Worm (Caenorhabditis elegans) whole organism, L4 larva: ENCODE measurements around the gene F43G6.7.

Source experiments
- ZK337.2 ChIP-seq: fragments of 200-800 bp; sonication (Bioruptor generic); IDR thresholded peaks from 2 replicates; pipeline ENCODE4 v1.3.6; 2022; ENCODE audit warnings: missing genetic modification reagents, missing genetic modification characterization, missing compliant biosample characterization
- aha-1 ChIP-seq: fragments of 150-350 bp; peaks from one replicate; lab custom pipeline; 2014; ENCODE audit warnings: missing biosample characterization, missing genetic modification characterization
- aly-2 ChIP-seq: sonication (generic microtip); optimal IDR thresholded peaks from 2 replicates; lab custom pipeline; 2018; ENCODE audit warnings: missing biosample characterization, missing genetic modification characterization
- ama-1 ChIP-seq: fragments of 150-350 bp; optimal IDR thresholded peaks from 2 replicates; lab custom pipeline; 2014; ENCODE audit warnings: inconsistent platforms, mixed read lengths
- ceh-62 ChIP-seq: sonication (generic microtip); optimal IDR thresholded peaks from 2 replicates; lab custom pipeline; 2017; ENCODE audit warnings: missing biosample characterization, missing genetic modification characterization
- ceh-82 ChIP-seq: sonication (generic microtip); optimal IDR thresholded peaks from 2 replicates; lab custom pipeline; 2017; ENCODE audit warnings: missing biosample characterization, missing genetic modification characterization
- dve-1 ChIP-seq: sonication (generic microtip); optimal IDR thresholded peaks from 2 replicates; lab custom pipeline; 2017; ENCODE audit warnings: antibody characterized with exemption, mild to moderate bottlenecking, missing genetic modification characterization, missing compliant biosample characterization; ENCODE audit not compliant: insufficient read depth
- spr-1 ChIP-seq: sonication (generic microtip); optimal IDR thresholded peaks from 2 replicates; lab custom pipeline; 2016; ENCODE audit warnings: mild to moderate bottlenecking, missing genetic modification characterization, missing compliant biosample characterization

- no peak for TF ChIP-seq spr-1
- no peak for TF ChIP-seq aly-2 (tag; lab: Kevin White, UChicago)
- TF ChIP-seq dve-1 = no peak
- TF ChIP-seq aha-1 (tag; lab: Kevin White, UChicago) = no peak
- TF ChIP-seq ZK337.2 = no peak
- TF ChIP-seq ama-1 (lab: Kevin White, UChicago) = no peak
- no peak for TF ChIP-seq ceh-82 (tag; lab: Kevin White, UChicago)
- TF ChIP-seq ceh-62 (tag; lab: Kevin White, UChicago) = no peak
Observed at ce11 chrII:11823566-11824308, 13.1 kb downstream of the F43G6.7 start, which contains the start of gene Y6D1A.1.
